Worm (Caenorhabditis elegans) whole organism, L1 larva: ENCODE data around the gene flp-11.

Experiments
- C04F5.9 ChIP-seq: sonication (generic microtip); optimal IDR thresholded peaks from 2 replicates; lab custom pipeline; 2016; ENCODE audit warnings: missing genetic modification characterization, missing compliant biosample characterization
- C16A3.4 ChIP-seq: fragments of 150-350 bp; optimal IDR thresholded peaks from 2 replicates; lab custom pipeline; 2014; ENCODE audit warnings: missing biosample characterization, missing genetic modification characterization
- C34B4.2 ChIP-seq: sonication (generic microtip); optimal IDR thresholded peaks from 2 replicates; lab custom pipeline; 2017; ENCODE audit warnings: mild to moderate bottlenecking, missing genetic modification characterization, missing compliant biosample characterization
- F16B12.6 ChIP-seq: fragments of 150-350 bp; optimal IDR thresholded peaks from 2 replicates; lab custom pipeline; 2014; ENCODE audit warnings: missing biosample characterization, missing genetic modification characterization
- Y116A8C.19 ChIP-seq: sonication (generic microtip); optimal IDR thresholded peaks from 2 replicates; lab custom pipeline; 2016; ENCODE audit warnings: missing compliant biosample characterization, missing genetic modification characterization, borderline replicate concordance
- aha-1 ChIP-seq: fragments of 150-350 bp; optimal IDR thresholded peaks from 2 replicates; lab custom pipeline; 2014; ENCODE audit warnings: missing biosample characterization, missing genetic modification characterization
- alr-1 ChIP-seq: fragments of 200-800 bp; sonication (Bioruptor generic); optimal IDR thresholded peaks from 2 replicates; lab custom pipeline; 2018; ENCODE audit warnings: borderline replicate concordance, mild to moderate bottlenecking, missing genetic modification characterization, missing compliant biosample characterization
- blmp-1 ChIP-seq: fragments of 150-350 bp; optimal IDR thresholded peaks from 2 replicates; lab custom pipeline; 2014; ENCODE audit warnings: missing biosample characterization, missing genetic modification characterization
- ceh-63 ChIP-seq: fragments of 200-800 bp; sonication (Bioruptor generic); optimal IDR thresholded peaks from 2 replicates; lab custom pipeline; 2018; ENCODE audit warnings: mild to moderate bottlenecking, missing genetic modification characterization, missing compliant biosample characterization
- ceh-88 ChIP-seq: fragments of 200-800 bp; sonication (Bioruptor generic); IDR thresholded peaks from 2 replicates; pipeline ENCODE4 v1.3.6; 2022; ENCODE audit warnings: missing genetic modification characterization, missing compliant biosample characterization
- ceh-90 ChIP-seq: sonication (generic microtip); optimal IDR thresholded peaks from 2 replicates; lab custom pipeline; 2016; ENCODE audit warnings: missing genetic modification characterization, missing compliant biosample characterization
- ces-1 ChIP-seq: fragments of 150-350 bp; optimal IDR thresholded peaks from 2 replicates; lab custom pipeline; 2014; ENCODE audit warnings: missing biosample characterization, missing genetic modification reagents, missing genetic modification characterization
- dpl-1 ChIP-seq, 3 experiments: fragments of 150-350 bp in 2 of 3; sonication (generic microtip) in 1 of 3; optimal IDR thresholded peaks; 2 replicates each; lab custom pipeline; 2014 to 2017; ENCODE audit warnings: missing biosample characterization in 3 of 3, missing genetic modification characterization in 3 of 3, missing genetic modification reagents in 3 of 3
- dsc-1 ChIP-seq: sonication (generic microtip); optimal IDR thresholded peaks from 2 replicates; lab custom pipeline; 2016; ENCODE audit warnings: mild to moderate bottlenecking, missing genetic modification characterization, missing compliant biosample characterization
- efl-1 ChIP-seq, 4 experiments: fragments of 150-350 bp; optimal IDR thresholded peaks in 3 of 4; peaks in 1 of 4; 1 replicate in 1 of 4; 2 replicates in 3 of 4; lab custom pipeline; 2014; ENCODE audit warnings: missing biosample characterization in 2 of 4, missing genetic modification characterization in 2 of 4, missing genetic modification reagents in 2 of 4
- egl-13 ChIP-seq: sonication (generic microtip); optimal IDR thresholded peaks from 2 replicates; lab custom pipeline; 2016; ENCODE audit warnings: missing genotype, missing genetic modification reagents, missing genetic modification characterization, missing compliant biosample characterization
- egl-27 ChIP-seq, 2 experiments: fragments of 150-350 bp in 1 of 2; sonication (generic microtip); optimal IDR thresholded peaks; 3 replicates each; lab custom pipeline; 2017 to 2018; ENCODE audit warnings: missing biosample characterization in 2 of 2, missing genetic modification characterization in 2 of 2, missing genetic modification reagents in 2 of 2
- elt-3 ChIP-seq, 6 experiments: fragments of 150-350 bp in 1 of 6; sonication (generic microtip); optimal IDR thresholded peaks; 2 replicates each; lab custom pipeline; 2017 to 2018; ENCODE audit warnings: missing biosample characterization in 6 of 6, missing genetic modification characterization in 6 of 6, inconsistent platforms in 1 of 6
- fkh-8 ChIP-seq: sonication (generic microtip); optimal IDR thresholded peaks from 2 replicates; lab custom pipeline; 2016; ENCODE audit warnings: mild to moderate bottlenecking, missing genetic modification characterization, missing compliant biosample characterization
- fos-1 ChIP-seq: fragments of 150-350 bp; optimal IDR thresholded peaks from 2 replicates; lab custom pipeline; 2014; ENCODE audit warnings: missing biosample characterization, missing genetic modification characterization
- hlh-17 ChIP-seq: fragments of 200-800 bp; sonication (Bioruptor generic); optimal IDR thresholded peaks from 2 replicates; lab custom pipeline; 2018; ENCODE audit warnings: missing genetic modification characterization, mild to moderate bottlenecking, missing compliant biosample characterization, moderate library complexity, borderline replicate concordance
- irx-1 ChIP-seq: sonication (generic microtip); optimal IDR thresholded peaks from 2 replicates; lab custom pipeline; 2016; ENCODE audit warnings: missing genetic modification characterization, missing compliant biosample characterization
- jun-1 ChIP-seq: fragments of 150-350 bp; optimal IDR thresholded peaks from 2 replicates; lab custom pipeline; 2014; ENCODE audit warnings: missing biosample characterization, missing genetic modification reagents, missing genetic modification characterization
- lin-14 ChIP-seq: fragments of 200-800 bp; sonication (Bioruptor generic); optimal IDR thresholded peaks from 2 replicates; lab custom pipeline; 2018; ENCODE audit warnings: mild to moderate bottlenecking, missing genetic modification characterization, moderate library complexity, missing compliant biosample characterization
- lin-15B ChIP-seq: fragments of 150-350 bp; sonication (generic microtip); optimal IDR thresholded peaks from 3 replicates; lab custom pipeline; 2014; ENCODE audit warnings: missing biosample characterization, missing genetic modification characterization
- lin-35 ChIP-seq, 2 experiments: fragments of 150-350 bp; optimal IDR thresholded peaks; 2 replicates each; lab custom pipeline; 2014; ENCODE audit warnings: missing biosample characterization in 2 of 2, missing genetic modification characterization in 2 of 2, missing genetic modification reagents in 2 of 2
- lin-39 ChIP-seq: fragments of 150-350 bp; optimal IDR thresholded peaks from 2 replicates; lab custom pipeline; 2014; ENCODE audit warnings: missing biosample characterization, missing genetic modification reagents, missing genetic modification characterization
- lir-3 ChIP-seq: sonication (generic microtip); optimal IDR thresholded peaks from 2 replicates; lab custom pipeline; 2016; ENCODE audit warnings: mild to moderate bottlenecking, missing genetic modification characterization, moderate library complexity, missing compliant biosample characterization; ENCODE audit not compliant: poor library complexity
- lsy-2 ChIP-seq, 2 experiments: fragments of 150-350 bp; optimal IDR thresholded peaks; 2 replicates each; lab custom pipeline; 2014; ENCODE audit warnings: missing biosample characterization in 2 of 2, missing genetic modification characterization in 2 of 2
- mab-9 ChIP-seq: fragments of 200-800 bp; sonication (Bioruptor generic); IDR thresholded peaks from 2 replicates; pipeline ENCODE4 v1.3.6; 2022; ENCODE audit warnings: missing genetic modification reagents, missing genetic modification characterization, missing compliant biosample characterization
- mep-1 ChIP-seq: fragments of 150-350 bp; optimal IDR thresholded peaks from 2 replicates; lab custom pipeline; 2014; ENCODE audit warnings: missing biosample characterization, missing genetic modification characterization
- nhr-11 ChIP-seq: fragments of 150-350 bp; optimal IDR thresholded peaks from 2 replicates; lab custom pipeline; 2014; ENCODE audit warnings: missing biosample characterization, missing genetic modification characterization
- nhr-19 ChIP-seq: fragments of 200-800 bp; sonication (Bioruptor generic); conservative IDR thresholded peaks from 2 replicates; pipeline ENCODE4 v1.3.6; 2022; ENCODE audit warnings: missing genetic modification characterization, missing compliant biosample characterization
- nhr-20 ChIP-seq: sonication (generic microtip); optimal IDR thresholded peaks from 2 replicates; lab custom pipeline; 2016; ENCODE audit warnings: mild to moderate bottlenecking, missing genetic modification characterization, missing compliant biosample characterization
- nhr-28 ChIP-seq: fragments of 150-350 bp; optimal IDR thresholded peaks from 2 replicates; lab custom pipeline; 2014; ENCODE audit warnings: missing biosample characterization, missing genetic modification characterization
- nhr-47 ChIP-seq: sonication (generic microtip); optimal IDR thresholded peaks from 2 replicates; lab custom pipeline; 2016; ENCODE audit warnings: mild to moderate bottlenecking, missing genetic modification characterization, moderate library complexity, missing compliant biosample characterization
- nhr-71 ChIP-seq: sonication (generic microtip); optimal IDR thresholded peaks from 2 replicates; lab custom pipeline; 2016; ENCODE audit warnings: mild to moderate bottlenecking, missing genetic modification characterization, moderate library complexity, missing compliant biosample characterization
- nhr-76 ChIP-seq: sonication (generic microtip); optimal IDR thresholded peaks from 2 replicates; lab custom pipeline; 2017; ENCODE audit warnings: missing biosample characterization, missing genetic modification characterization
- nhr-85 ChIP-seq: sonication (generic microtip); peaks from one replicate; lab custom pipeline; 2016; ENCODE audit warnings: missing genetic modification characterization, inconsistent platforms, missing compliant biosample characterization
- nhr-90 ChIP-seq: sonication (generic microtip); optimal IDR thresholded peaks from 2 replicates; lab custom pipeline; 2016; ENCODE audit warnings: mild to moderate bottlenecking, missing genetic modification characterization, missing compliant biosample characterization; ENCODE audit not compliant: poor library complexity
- pax-3 ChIP-seq: fragments of 200-800 bp; sonication (Bioruptor generic); optimal IDR thresholded peaks from 2 replicates; lab custom pipeline; 2018; ENCODE audit warnings: mild to moderate bottlenecking, missing genetic modification characterization, moderate library complexity, missing compliant biosample characterization
- rnt-1 ChIP-seq: sonication (generic microtip); optimal IDR thresholded peaks from 2 replicates; lab custom pipeline; 2016; ENCODE audit warnings: mild to moderate bottlenecking, missing genetic modification characterization, moderate library complexity, missing compliant biosample characterization
- skn-1 ChIP-seq: fragments of 150-350 bp; optimal IDR thresholded peaks from 2 replicates; lab custom pipeline; 2014; ENCODE audit warnings: missing biosample characterization, missing genetic modification characterization
- sptf-1 ChIP-seq: fragments of 150-350 bp; optimal IDR thresholded peaks from 2 replicates; lab custom pipeline; 2014; ENCODE audit warnings: missing biosample characterization, missing genetic modification characterization
- swsn-7 ChIP-seq: sonication (generic microtip); optimal IDR thresholded peaks from 2 replicates; lab custom pipeline; 2016; ENCODE audit warnings: missing genetic modification characterization, missing compliant biosample characterization
- tlp-1 ChIP-seq: fragments of 150-350 bp; optimal IDR thresholded peaks from 2 replicates; lab custom pipeline; 2014; ENCODE audit warnings: missing biosample characterization, missing genetic modification characterization
- unc-130 ChIP-seq: fragments of 150-350 bp; optimal IDR thresholded peaks from 2 replicates; lab custom pipeline; 2017; ENCODE audit warnings: missing biosample characterization, missing genetic modification characterization, inconsistent platforms
- unc-86 ChIP-seq: sonication (generic microtip); optimal IDR thresholded peaks from 2 replicates; lab custom pipeline; 2016; ENCODE audit warnings: missing genetic modification characterization, missing compliant biosample characterization
- zag-1 ChIP-seq: fragments of 150-350 bp; optimal IDR thresholded peaks from 2 replicates; lab custom pipeline; 2014; ENCODE audit warnings: missing biosample characterization, missing genetic modification characterization
- zip-4 ChIP-seq: fragments of 200-800 bp; sonication (Bioruptor generic); optimal IDR thresholded peaks from 2 replicates; lab custom pipeline; 2018; ENCODE audit warnings: mild to moderate bottlenecking, missing genetic modification characterization, moderate library complexity, missing compliant biosample characterization
- ztf-11 ChIP-seq, 2 experiments: sonication (generic microtip); optimal IDR thresholded peaks; 2 replicates each; lab custom pipeline; 2016 to 2017; ENCODE audit warnings: missing genetic modification characterization in 2 of 2, missing biosample characterization in 1 of 2, missing compliant biosample characterization in 1 of 2
- ztf-4 ChIP-seq: fragments of 150-350 bp; optimal IDR thresholded peaks from 2 replicates; lab custom pipeline; 2014; ENCODE audit warnings: missing biosample characterization, missing genetic modification characterization

The flp-11 gene

ce11 chrX:4662293-4662825, 15.6 kb downstream of the flp-11 start:
- TF ChIP-seq nhr-85 (peak; percentile 95), nhr-76 (no peak), zag-1 (no peak), Y116A8C.19 (tag; lab: Kevin White, UChicago) (no peak), nhr-90 (peak; percentile 66), lin-39 (tag; lab: Kevin White, UChicago) (no peak), ceh-90 (tag; lab: Kevin White, UChicago) (no peak), C34B4.2 (tag; lab: Kevin White, UChicago) (no peak), lin-14 (GFP tag; lab: Kevin White, UChicago) (peak; percentile 85), rnt-1 (tag; lab: Kevin White, UChicago) (peak; percentile 22), ztf-4 (no peak), dsc-1 (no peak), C04F5.9 (tag; lab: Kevin White, UChicago) (no peak), ztf-11 (tag; optimal IDR thresholded peaks at IDR 0.05; lab: Kevin White, UChicago) (no peak), swsn-7 (tag; lab: Kevin White, UChicago) (peak; percentile 49), C16A3.4 (peak; percentile 56), hlh-17 (GFP tag; lab: Kevin White, UChicago) (no peak), lin-15B (tag; lab: Kevin White, UChicago) (no peak), nhr-20 (peak; percentile 77), efl-1 (optimal IDR thresholded peaks at IDR 0.05; lab: Kevin White, UChicago) (peak; percentile 31 to 53), efl-1 (GFP tag; optimal IDR thresholded peaks at IDR 0.05 in 1 of 2; lab: Kevin White, UChicago) (peak in 1 of 2 experiments; percentile 88), ceh-63 (GFP tag; lab: Kevin White, UChicago) (no peak), lin-35 (GFP tag; optimal IDR thresholded peaks at IDR 0.05; lab: Kevin White, UChicago) (peak in 1 of 2 experiments; percentile 36), egl-27 (tag; optimal IDR thresholded peaks at IDR 0.05; lab: Kevin White, UChicago) (no peak), ces-1 (GFP tag; lab: Kevin White, UChicago) (no peak), dpl-1 (GFP tag; optimal IDR thresholded peaks at IDR 0.05; lab: Kevin White, UChicago) (peak; percentile 12 to 40 (median 38)), F16B12.6 (no peak), ceh-88 (no peak), nhr-47 (peak; percentile 37), skn-1 (tag; lab: Kevin White, UChicago) (peak; percentile 82), alr-1 (no peak), irx-1 (tag; lab: Kevin White, UChicago) (no peak), egl-13 (tag; lab: Kevin White, UChicago) (no peak), lir-3 (tag; lab: Kevin White, UChicago) (peak; percentile 18), sptf-1 (tag; lab: Kevin White, UChicago) (no peak), zip-4 (peak; percentile 84), mep-1 (tag; lab: Kevin White, UChicago) (peak; percentile 80), jun-1 (tag; lab: Kevin White, UChicago) (peak; percentile 13), tlp-1 (tag; lab: Kevin White, UChicago) (no peak), mab-9 (GFP tag; lab: Robert Waterston, UW) (no peak), nhr-71 (tag; lab: Kevin White, UChicago) (peak; percentile 75), fos-1 (tag; lab: Kevin White, UChicago) (no peak), aha-1 (no peak), unc-86 (no peak), nhr-19 (GFP tag; lab: Robert Waterston, UW) (peak; percentile 69), nhr-11 (tag; lab: Kevin White, UChicago) (no peak), pax-3 (tag; lab: Kevin White, UChicago) (no peak), elt-3 (tag; optimal IDR thresholded peaks at IDR 0.05; lab: Kevin White, UChicago) (peak in 3 of 6 experiments; percentile 32 to 50 (median 39)), unc-130 (tag; lab: Kevin White, UChicago) (peak; percentile 13), nhr-28 (tag; lab: Kevin White, UChicago) (no peak), lsy-2 (tag; optimal IDR thresholded peaks at IDR 0.05; lab: Kevin White, UChicago) (peak; percentile 28 to 61), fkh-8 (no peak), blmp-1 (tag; lab: Kevin White, UChicago) (peak; percentile 98)
